Worm (Caenorhabditis elegans) whole organism, L3 larva: ENCODE results near the gene K03H1.7.

Source experiments
- R02D3.7 ChIP-seq: fragments of 150-350 bp; optimal IDR thresholded peaks from 2 replicates; lab custom pipeline; 2014; ENCODE audit warnings: missing biosample characterization, missing genetic modification characterization
- aly-2 ChIP-seq: fragments of 150-350 bp; optimal IDR thresholded peaks from 2 replicates; lab custom pipeline; 2014; ENCODE audit warnings: missing biosample characterization, missing genetic modification characterization
- elt-2 ChIP-seq: sonication (generic microtip); optimal IDR thresholded peaks from 2 replicates; lab custom pipeline; 2016; ENCODE audit warnings: missing genetic modification reagents, mild to moderate bottlenecking, missing genetic modification characterization, missing compliant biosample characterization
- nhr-11 ChIP-seq: fragments of 150-350 bp; optimal IDR thresholded peaks from 2 replicates; lab custom pipeline; 2014; ENCODE audit warnings: missing biosample characterization, missing genetic modification characterization
- nhr-12 ChIP-seq: fragments of 150-350 bp; optimal IDR thresholded peaks from 2 replicates; lab custom pipeline; 2014; ENCODE audit warnings: missing biosample characterization, missing genetic modification characterization
- nhr-28 ChIP-seq: fragments of 150-350 bp; optimal IDR thresholded peaks from 2 replicates; lab custom pipeline; 2014; ENCODE audit warnings: missing biosample characterization, missing genetic modification characterization
- nhr-76 ChIP-seq: fragments of 150-350 bp; sonication (generic microtip); optimal IDR thresholded peaks from 5 replicates; lab custom pipeline; 2014; ENCODE audit warnings: missing biosample characterization, missing genetic modification characterization
- nhr-77 ChIP-seq: fragments of 150-350 bp; optimal IDR thresholded peaks from 2 replicates; lab custom pipeline; 2014; ENCODE audit warnings: missing biosample characterization, missing genetic modification characterization
- unc-62 ChIP-seq: fragments of 150-350 bp; sonication (generic microtip); optimal IDR thresholded peaks from 4 replicates; lab custom pipeline; 2014; ENCODE audit warnings: missing biosample characterization, missing genetic modification reagents, missing genetic modification characterization

ce11 chrIII:9946806-9947419 lies at the start of gene K03H1.7:
- TF ChIP-seq elt-2 (tag; lab: Kevin White, UChicago): no peak
- no peak for TF ChIP-seq unc-62 (GFP tag; lab: Kevin White, UChicago)
- TF ChIP-seq aly-2 (tag; lab: Kevin White, UChicago): no peak
- no peak for TF ChIP-seq nhr-28 (tag; lab: Kevin White, UChicago)
- TF ChIP-seq nhr-76 (tag; lab: Kevin White, UChicago): no peak
- TF ChIP-seq nhr-77: no peak
- no peak for TF ChIP-seq nhr-11 (tag; lab: Kevin White, UChicago)
- TF ChIP-seq nhr-12 (tag; lab: Kevin White, UChicago): no peak
- no peak for TF ChIP-seq R02D3.7 (tag; lab: Kevin White, UChicago)
